Fruit fly (Drosophila melanogaster): Measurements from ENCODE around the gene kmr.

kmr gene

dm6 chr3R:13715674-13716454 lies 857 bp downstream of the kmr start (continued):
- TF ChIP-seq kni (GFP tag; optimal IDR thresholded peaks at IDR 0.05), result peak; percentile 59
- peak; percentile 11 for TF ChIP-seq abd-A (tag; optimal IDR thresholded peaks at IDR 0.05)
- no peak for TF ChIP-seq CG2678 (tag; optimal IDR thresholded peaks at IDR 0.05)
- no peak for TF ChIP-seq btn (GFP tag; optimal IDR thresholded peaks at IDR 0.05)
- 0 out of 3 replicates have a peak, but pooled peaks have one; percentile 24 for TF ChIP-seq CG2199 (GFP tag; IDR thresholded peaks at IDR 0.05)
- TF ChIP-seq trem (tag; optimal IDR thresholded peaks at IDR 0.05), result no peak

- no peak for TF ChIP-seq vnd (GFP tag; IDR thresholded peaks at IDR 0.05; ENCODE audit: partially characterized antibody)
- TF ChIP-seq knrl (GFP tag; IDR thresholded peaks at IDR 0.05; ENCODE audit: partially characterized antibody), result no peak
- no peak for TF ChIP-seq CG2202 (tag; optimal IDR thresholded peaks at IDR 0.05)
- TF ChIP-seq CG14050 (GFP tag; IDR thresholded peaks at IDR 0.05), result peak; percentile 35; the same call in 1 of the 3 replicates
- TF ChIP-seq croc (GFP tag; conservative IDR thresholded peaks at IDR 0.05), result no peak
- no peak for TF ChIP-seq Tbp (GFP tag; optimal IDR thresholded peaks at IDR 0.05)
- no peak for TF ChIP-seq CG5953 (GFP tag; IDR thresholded peaks at IDR 0.05)
- no peak for TF ChIP-seq CG6854 (GFP tag; optimal IDR thresholded peaks at IDR 0.05)
- TF ChIP-seq gsb-n (tag; optimal IDR thresholded peaks at IDR 0.05), result no peak
- peak; percentile 60 for TF ChIP-seq HLH3B (GFP tag; IDR thresholded peaks at IDR 0.05)
- TF ChIP-seq CG8924 (tag; optimal IDR thresholded peaks at IDR 0.05), result no peak
- TF ChIP-seq ato (GFP tag; IDR thresholded peaks at IDR 0.05; ENCODE audit: partially characterized antibody), result no peak
- 0 out of 3 replicates have a peak, but pooled peaks have one; percentile 49 for TF ChIP-seq ase (GFP tag; IDR thresholded peaks at IDR 0.05)
- TF ChIP-seq CG4820 (GFP tag; optimal IDR thresholded peaks at IDR 0.05), result peak; percentile 6
- TF ChIP-seq z (GFP tag; IDR thresholded peaks at IDR 0.05), result no peak
- peak; percentile 48 for TF ChIP-seq eyg (GFP tag; optimal IDR thresholded peaks at IDR 0.05)
- peak; percentile 60 for TF ChIP-seq CG17328 (GFP tag; IDR thresholded peaks at IDR 0.05)
- no peak for TF ChIP-seq Nf-YB (GFP tag; optimal IDR thresholded peaks at IDR 0.05)
- TF ChIP-seq nmo (GFP tag; optimal IDR thresholded peaks at IDR 0.05), result peak; percentile 75
- no peak for TF ChIP-seq Dll (GFP tag; IDR thresholded peaks at IDR 0.05; ENCODE audit: partially characterized antibody)
- TF ChIP-seq CG18476 (GFP tag; optimal IDR thresholded peaks at IDR 0.05), result no peak
- no peak for TF ChIP-seq CG34422 (GFP tag; IDR thresholded peaks at IDR 0.05)
- no peak for TF ChIP-seq CG7987 (GFP tag; optimal IDR thresholded peaks at IDR 0.05)
- TF ChIP-seq yki (optimal IDR thresholded peaks at IDR 0.05), result no peak
- TF ChIP-seq CG12299 (tag; optimal IDR thresholded peaks at IDR 0.05), result no peak
- TF ChIP-seq ind (GFP tag; optimal IDR thresholded peaks at IDR 0.05), result peak; percentile 9
- TF ChIP-seq Awh (GFP tag; IDR thresholded peaks at IDR 0.05), result peak; percentile 49; the same call in 1 of the 2 replicates
- TF ChIP-seq CG1024 (GFP tag; IDR thresholded peaks at IDR 0.05), result no peak
- no peak for TF ChIP-seq az2 (GFP tag; optimal IDR thresholded peaks at IDR 0.05)
- TF ChIP-seq lmd (GFP tag; IDR thresholded peaks at IDR 0.05), result peak; percentile 34; the same call in 1 of the 2 replicates
- TF ChIP-seq CG12155 (GFP tag; optimal IDR thresholded peaks at IDR 0.05), result no peak
- TF ChIP-seq NC2β (GFP tag; optimal IDR thresholded peaks at IDR 0.05), result no peak
- no peak for TF ChIP-seq Nf-YC (tag; optimal IDR thresholded peaks at IDR 0.05)
- no peak for TF ChIP-seq slp2 (GFP tag; optimal IDR thresholded peaks at IDR 0.05)
- no peak for TF ChIP-seq CG13287 (GFP tag; IDR thresholded peaks at IDR 0.05; ENCODE audit: partially characterized antibody)
- peak; percentile 21; the same call in 1 of the 2 replicates for TF ChIP-seq aop (GFP tag; IDR thresholded peaks at IDR 0.05)
- peak in 1 of 2 experiments; percentile 14 for TF ChIP-seq Hr78 (GFP tag; optimal IDR thresholded peaks at IDR 0.05)
- no peak for TF ChIP-seq Hr3 (GFP tag; optimal IDR thresholded peaks at IDR 0.05)
- TF ChIP-seq CG7271 (tag; optimal IDR thresholded peaks at IDR 0.05), result no peak
- peak; percentile 59 for TF ChIP-seq Antp (GFP tag; optimal IDR thresholded peaks at IDR 0.05)
- TF ChIP-seq CG2875 (GFP tag; optimal IDR thresholded peaks at IDR 0.05), result peak; percentile 31
- no peak for TF ChIP-seq CG15696 (tag; optimal IDR thresholded peaks at IDR 0.05)
Measured at dm6 chr3R:13716827-13717226, 1.8 kb downstream of the kmr start.
